Worm (Caenorhabditis elegans): ENCODE measurements around the gene top-3.

top-3 gene

ce11 chrIII:11935948-11936280 is 24.1 kb downstream of the top-3 start (continued):
- no peak for TF ChIP-seq rnt-1 (tag; optimal IDR thresholded peaks at IDR 0.05)
- no peak for TF ChIP-seq lin-11 (tag; optimal IDR thresholded peaks at IDR 0.05)
- TF ChIP-seq elt-2 (tag; optimal IDR thresholded peaks at IDR 0.05) = no peak
- TF ChIP-seq hlh-13 (GFP tag; optimal IDR thresholded peaks at IDR 0.05) = no peak
- peak; percentile 14 for TF ChIP-seq unc-42 (tag; optimal IDR thresholded peaks at IDR 0.05)
- no peak for TF ChIP-seq hlh-6 (tag; optimal IDR thresholded peaks at IDR 0.05)
- no peak for TF ChIP-seq ceh-18 (tag; optimal IDR thresholded peaks at IDR 0.05)
- TF ChIP-seq T23F11.4 (GFP tag; optimal IDR thresholded peaks at IDR 0.05) = no peak
- peak; percentile 41 for TF ChIP-seq che-1 (tag; optimal IDR thresholded peaks at IDR 0.05)
- no peak for TF ChIP-seq pqm-1 (tag; optimal IDR thresholded peaks at IDR 0.05)
- no peak for TF ChIP-seq ceh-24 (tag; optimal IDR thresholded peaks at IDR 0.05)
- TF ChIP-seq fkh-6 (tag; optimal IDR thresholded peaks at IDR 0.05) = no peak
- no peak for TF ChIP-seq syd-9 (tag; optimal IDR thresholded peaks at IDR 0.05)
- TF ChIP-seq sox-2 (GFP tag; IDR thresholded peaks at IDR 0.05) = no peak
- TF ChIP-seq pha-4 (tag; optimal IDR thresholded peaks at IDR 0.05) = no peak

DNA sequence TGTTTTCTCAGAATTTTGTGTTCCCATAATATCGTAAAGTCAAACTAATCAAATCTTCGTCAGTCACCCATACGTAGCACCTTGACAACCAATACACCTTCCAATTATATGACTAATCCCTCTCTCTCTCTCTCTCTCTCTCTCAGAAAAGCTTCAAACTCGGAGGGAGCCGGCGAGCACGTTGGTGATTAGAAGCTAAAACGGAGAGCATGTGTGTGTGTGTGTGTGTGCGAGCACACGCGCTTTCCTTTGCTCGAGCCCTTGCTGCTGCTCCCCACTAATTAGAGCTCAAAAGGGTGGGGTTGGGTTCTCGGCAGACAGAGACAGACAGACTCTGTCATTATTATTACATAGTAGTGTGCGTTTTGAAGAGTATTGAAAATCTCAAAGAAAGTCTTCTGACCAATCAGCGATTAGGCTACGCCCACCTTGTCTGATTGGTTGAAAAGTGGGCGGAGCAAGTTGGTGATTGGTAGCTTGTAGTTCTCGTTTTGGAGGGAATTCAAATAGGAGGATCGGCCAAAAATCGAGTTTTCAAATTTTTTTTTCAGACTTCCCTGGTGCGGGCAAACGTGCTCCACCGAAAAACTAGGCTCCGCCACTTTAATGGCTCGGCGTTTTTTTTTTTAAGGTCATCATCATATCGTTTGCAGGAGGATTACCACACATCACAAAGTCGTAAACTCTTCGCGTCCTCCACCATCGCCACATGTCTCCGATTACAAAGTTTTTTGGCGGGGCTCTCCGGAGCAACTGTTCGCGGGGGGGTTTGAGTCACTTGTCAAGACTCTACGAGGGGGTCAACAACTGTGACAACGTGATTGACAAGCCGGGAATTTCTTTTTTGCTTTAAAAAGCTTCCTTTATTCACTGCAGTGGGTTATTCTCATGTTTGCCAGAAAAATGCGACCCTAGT is 24.7 kb downstream of the top-3 start:
- TF ChIP-seq unc-55 (GFP tag; optimal IDR thresholded peaks at IDR 0.05) (peak; percentile 93), K02D7.2 (tag; optimal IDR thresholded peaks at IDR 0.05) (peak; percentile 31), sox-4 (tag; optimal IDR thresholded peaks at IDR 0.05) (peak; percentile 12), nfya-1 (tag; optimal IDR thresholded peaks at IDR 0.05) (peak; percentile 99), K09A11.1 (tag; optimal IDR thresholded peaks at IDR 0.05; ENCODE audit: insufficient read depth) (no peak), ceh-14 (tag; optimal IDR thresholded peaks at IDR 0.05) (peak; percentile 78), ceh-18 (tag; optimal IDR thresholded peaks at IDR 0.05) (peak; percentile 43), ceh-30 (tag; optimal IDR thresholded peaks at IDR 0.05) (no peak), madf-2 (tag; optimal IDR thresholded peaks at IDR 0.05) (no peak), unc-42 (tag; optimal IDR thresholded peaks at IDR 0.05) (peak; percentile 57), elt-2 (tag; optimal IDR thresholded peaks at IDR 0.05) (peak; percentile 3)

DNA sequence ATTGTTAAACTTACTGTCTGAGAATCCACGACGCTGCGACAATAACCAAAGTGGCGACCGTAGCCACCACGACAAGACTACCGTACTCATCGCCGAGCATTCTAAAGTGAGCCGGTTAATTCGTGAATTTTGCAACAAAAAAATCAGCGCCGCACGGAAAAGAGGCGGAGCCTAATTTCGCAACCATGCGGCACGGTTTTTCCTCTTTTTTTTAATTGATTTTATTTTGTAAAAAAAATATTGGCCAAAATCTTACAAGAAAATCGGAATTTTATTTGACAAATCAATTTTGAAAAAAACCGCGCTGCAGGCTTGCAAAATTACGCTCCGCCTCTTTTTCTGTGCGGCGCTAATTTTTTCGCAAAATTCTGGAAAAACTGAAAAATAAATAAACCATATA is 26.4 kb downstream of the top-3 start, which contains the start of gene dolk-1:
Gene dolk-1 (minus strand): TSS at position 101 of the 400 bp plus-strand sequence.
- TF ChIP-seq hlh-13 (GFP tag; optimal IDR thresholded peaks at IDR 0.05) (no peak), unc-86 (tag; optimal IDR thresholded peaks at IDR 0.05) (no peak)

- TF ChIP-seq pqm-1 (tag; optimal IDR thresholded peaks at IDR 0.05) (no peak), elt-4 (tag; optimal IDR thresholded peaks at IDR 0.05) (no peak), unc-55 (GFP tag; optimal IDR thresholded peaks at IDR 0.05) (no peak), npax-4 (tag; optimal IDR thresholded peaks at IDR 0.05) (no peak), ceh-19 (GFP tag; optimal IDR thresholded peaks at IDR 0.05) (no peak), ceh-2 (tag; optimal IDR thresholded peaks at IDR 0.05) (no peak), dmd-4 (tag; optimal IDR thresholded peaks at IDR 0.05; ENCODE audit: borderline replicate concordance) (no peak), ahr-1 (tag; optimal IDR thresholded peaks at IDR 0.05) (no peak), nhr-232 (tag; optimal IDR thresholded peaks at IDR 0.05) (no peak), Y22D7AL.16 (tag; optimal IDR thresholded peaks at IDR 0.05) (no peak)
These were observed 28.0 kb downstream of the top-3 start for ce11 chrIII:11931960-11932359.

DNA sequence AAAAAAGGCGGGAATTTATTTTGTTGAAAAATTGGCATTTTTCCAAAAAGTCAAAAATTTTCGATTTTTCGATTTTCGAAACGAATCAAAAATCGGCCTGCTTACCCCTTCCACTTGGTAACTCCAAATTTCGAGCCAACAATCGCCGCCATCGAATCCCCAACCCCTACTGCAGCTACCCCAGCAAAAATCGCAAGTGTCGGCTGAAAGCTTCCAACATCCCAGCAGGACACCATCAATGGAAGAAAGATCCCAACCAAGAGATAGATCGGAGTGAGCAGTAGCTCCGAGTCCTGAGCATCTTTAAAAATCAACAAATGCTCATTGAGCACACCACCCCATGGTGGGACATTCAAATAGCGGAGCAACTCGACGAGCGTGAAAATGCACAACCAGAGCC is 29.1 kb downstream of the top-3 start:
- no peak for TF ChIP-seq hlh-15 (tag; optimal IDR thresholded peaks at IDR 0.05)
- no peak for TF ChIP-seq elt-4 (tag; optimal IDR thresholded peaks at IDR 0.05)
- no peak for TF ChIP-seq nhr-11 (tag; optimal IDR thresholded peaks at IDR 0.05)
- no peak for TF ChIP-seq ama-1 (optimal IDR thresholded peaks at IDR 0.05)
- no peak for TF ChIP-seq ceh-34 (tag; optimal IDR thresholded peaks at IDR 0.05)
- TF ChIP-seq ceh-19 (GFP tag; optimal IDR thresholded peaks at IDR 0.05) = no peak
- TF ChIP-seq unc-3 (GFP tag; conservative IDR thresholded peaks at IDR 0.05) = no peak
- TF ChIP-seq unc-3 (tag; optimal IDR thresholded peaks at IDR 0.05) = no peak
- TF ChIP-seq hlh-30 (tag; optimal IDR thresholded peaks at IDR 0.05; ENCODE audit: insufficient read depth) = no peak
- TF ChIP-seq pros-1 (tag; optimal IDR thresholded peaks at IDR 0.05) = no peak
- TF ChIP-seq pat-9 (tag; optimal IDR thresholded peaks at IDR 0.05) = no peak
- no peak for TF ChIP-seq C38D4.7 (GFP tag; optimal IDR thresholded peaks at IDR 0.05)
- no peak for TF ChIP-seq madf-2 (tag; optimal IDR thresholded peaks at IDR 0.05)
- TF ChIP-seq eyg-1 (tag; optimal IDR thresholded peaks at IDR 0.05) = no peak
- TF ChIP-seq unc-42 (tag; optimal IDR thresholded peaks at IDR 0.05) = no peak
- TF ChIP-seq nhr-232 (tag; optimal IDR thresholded peaks at IDR 0.05) = no peak
- TF ChIP-seq hlh-13 (GFP tag; optimal IDR thresholded peaks at IDR 0.05) = no peak
- TF ChIP-seq ets-4 (tag; optimal IDR thresholded peaks at IDR 0.05) = no peak
- no peak for TF ChIP-seq rnt-1 (tag; optimal IDR thresholded peaks at IDR 0.05)
- no peak for TF ChIP-seq T23F11.4 (GFP tag; optimal IDR thresholded peaks at IDR 0.05)
